Worm (Caenorhabditis elegans) whole organism, late embryonic: Measurements from ENCODE around the gene ugt-34.

ENCODE experiments used
- C08G9.2 ChIP-seq: sonication (generic microtip); optimal IDR thresholded peaks from 2 replicates; lab custom pipeline; 2016; ENCODE audit warnings: mild to moderate bottlenecking, missing genetic modification characterization, moderate library complexity, missing compliant biosample characterization
- C38D4.7 ChIP-seq: fragments of 200-800 bp; sonication (Bioruptor generic); optimal IDR thresholded peaks from 2 replicates; lab custom pipeline; 2018; ENCODE audit warnings: mild to moderate bottlenecking, missing genetic modification characterization, moderate library complexity, missing compliant biosample characterization
- K09A11.1 ChIP-seq: sonication (generic microtip); optimal IDR thresholded peaks from 2 replicates; lab custom pipeline; 2017; ENCODE audit warnings: antibody characterized with exemption, mild to moderate bottlenecking, missing genetic modification characterization, missing compliant biosample characterization; ENCODE audit not compliant: insufficient read depth
- Y22D7AL.16 ChIP-seq: sonication (generic microtip); optimal IDR thresholded peaks from 2 replicates; lab custom pipeline; 2016; ENCODE audit warnings: missing genetic modification characterization, missing compliant biosample characterization
- ahr-1 ChIP-seq: sonication (generic microtip); optimal IDR thresholded peaks from 2 replicates; lab custom pipeline; 2016; ENCODE audit warnings: missing genetic modification characterization, missing compliant biosample characterization
- ceh-19 ChIP-seq: fragments of 200-800 bp; sonication (Bioruptor generic); optimal IDR thresholded peaks from 2 replicates; lab custom pipeline; 2018; ENCODE audit warnings: mild to moderate bottlenecking, missing genetic modification characterization, missing compliant biosample characterization
- ceh-2 ChIP-seq: sonication (generic microtip); optimal IDR thresholded peaks from 2 replicates; lab custom pipeline; 2016; ENCODE audit warnings: missing genotype, missing genetic modification characterization, missing compliant biosample characterization
- ceh-30 ChIP-seq: fragments of 150-350 bp; optimal IDR thresholded peaks from 2 replicates; lab custom pipeline; 2014; ENCODE audit warnings: missing biosample characterization, missing genetic modification characterization
- ceh-45 ChIP-seq: fragments of 200-800 bp; sonication (Bioruptor generic); IDR thresholded peaks from 2 replicates; pipeline ENCODE4 v1.3.6; 2022; ENCODE audit warnings: missing genetic modification reagents, missing genetic modification characterization, missing compliant biosample characterization
- ceh-6 ChIP-seq: fragments of 200-800 bp; sonication (Bioruptor generic); optimal IDR thresholded peaks from 2 replicates; lab custom pipeline; 2018; ENCODE audit warnings: mild to moderate bottlenecking, missing genetic modification characterization, missing compliant biosample characterization
- ceh-9 ChIP-seq: sonication (generic microtip); optimal IDR thresholded peaks from 2 replicates; lab custom pipeline; 2016; ENCODE audit warnings: mild to moderate bottlenecking, missing genetic modification characterization, inconsistent platforms, missing compliant biosample characterization
- dmd-4 ChIP-seq: sonication (generic microtip); optimal IDR thresholded peaks from 2 replicates; lab custom pipeline; 2016; ENCODE audit warnings: borderline replicate concordance, missing genetic modification characterization, missing compliant biosample characterization
- elt-2 ChIP-seq: sonication (generic microtip); optimal IDR thresholded peaks from 2 replicates; lab custom pipeline; 2016; ENCODE audit warnings: missing genetic modification reagents, missing genetic modification characterization, missing compliant biosample characterization
- elt-4 ChIP-seq: sonication (generic microtip); optimal IDR thresholded peaks from 2 replicates; lab custom pipeline; 2016; ENCODE audit warnings: missing genetic modification characterization, missing compliant biosample characterization
- eyg-1 ChIP-seq: sonication (generic microtip); optimal IDR thresholded peaks from 2 replicates; lab custom pipeline; 2016; ENCODE audit warnings: missing genotype, missing genetic modification characterization, missing compliant biosample characterization
- fax-1 ChIP-seq: sonication (generic microtip); optimal IDR thresholded peaks from 2 replicates; lab custom pipeline; 2016; ENCODE audit warnings: missing genotype, missing genetic modification characterization, missing compliant biosample characterization
- hlh-13 ChIP-seq: fragments of 200-800 bp; sonication (Bioruptor generic); optimal IDR thresholded peaks from 2 replicates; lab custom pipeline; 2018; ENCODE audit warnings: mild to moderate bottlenecking, missing genetic modification characterization, missing compliant biosample characterization
- hlh-30 ChIP-seq: sonication (generic microtip); optimal IDR thresholded peaks from 2 replicates; lab custom pipeline; 2017; ENCODE audit warnings: antibody characterized with exemption, missing genetic modification characterization, missing compliant biosample characterization; ENCODE audit not compliant: insufficient read depth
- lin-11 ChIP-seq: fragments of 200-800 bp; sonication (Bioruptor generic); optimal IDR thresholded peaks from 2 replicates; lab custom pipeline; 2018; ENCODE audit warnings: mild to moderate bottlenecking, missing genetic modification characterization, missing compliant biosample characterization
- mec-3 ChIP-seq: sonication (generic microtip); optimal IDR thresholded peaks from 2 replicates; lab custom pipeline; 2016; ENCODE audit warnings: borderline replicate concordance, missing genetic modification characterization, missing compliant biosample characterization
- nfya-1 ChIP-seq: sonication (generic microtip); optimal IDR thresholded peaks from 2 replicates; lab custom pipeline; 2017; ENCODE audit warnings: missing genetic modification characterization, mild to moderate bottlenecking, missing compliant biosample characterization, antibody characterized with exemption, moderate library complexity
- npax-4 ChIP-seq: sonication (generic microtip); optimal IDR thresholded peaks from 2 replicates; lab custom pipeline; 2016; ENCODE audit warnings: missing genetic modification characterization, missing compliant biosample characterization
- odd-2 ChIP-seq: sonication (generic microtip); optimal IDR thresholded peaks from 2 replicates; lab custom pipeline; 2017; ENCODE audit warnings: antibody characterized with exemption, mild to moderate bottlenecking, missing genetic modification characterization, missing compliant biosample characterization
- pat-9 ChIP-seq: fragments of 200-800 bp; sonication (Bioruptor generic); optimal IDR thresholded peaks from 2 replicates; lab custom pipeline; 2018; ENCODE audit warnings: mild to moderate bottlenecking, missing genetic modification characterization, moderate library complexity, missing compliant biosample characterization
- pax-1 ChIP-seq: fragments of 150-350 bp; optimal IDR thresholded peaks from 2 replicates; lab custom pipeline; 2014; ENCODE audit warnings: missing biosample characterization, missing genetic modification characterization
- pha-2 ChIP-seq: sonication (generic microtip); optimal IDR thresholded peaks from 2 replicates; lab custom pipeline; 2017; ENCODE audit warnings: mild to moderate bottlenecking, missing genetic modification characterization, missing compliant biosample characterization
- pha-4 ChIP-seq: fragments of 150-350 bp; optimal IDR thresholded peaks from 2 replicates; lab custom pipeline; 2018; ENCODE audit warnings: missing biosample characterization, missing genetic modification reagents, missing genetic modification characterization
- ref-2 ChIP-seq: sonication (generic microtip); optimal IDR thresholded peaks from 2 replicates; lab custom pipeline; 2016; ENCODE audit warnings: missing genetic modification characterization, missing compliant biosample characterization
- sox-4 ChIP-seq: sonication (generic microtip); optimal IDR thresholded peaks from 2 replicates; lab custom pipeline; 2017; ENCODE audit warnings: mild to moderate bottlenecking, missing genetic modification characterization, inconsistent platforms, missing compliant biosample characterization
- tbx-2 ChIP-seq: sonication (generic microtip); optimal IDR thresholded peaks from 2 replicates; lab custom pipeline; 2016; ENCODE audit warnings: missing genetic modification characterization, missing compliant biosample characterization
- tbx-7 ChIP-seq: sonication (generic microtip); optimal IDR thresholded peaks from 2 replicates; lab custom pipeline; 2016; ENCODE audit warnings: missing genotype, missing genetic modification characterization, missing compliant biosample characterization
- ttx-3 ChIP-seq: sonication (generic microtip); optimal IDR thresholded peaks from 2 replicates; lab custom pipeline; 2016; ENCODE audit warnings: missing genetic modification reagents, missing genetic modification characterization, missing compliant biosample characterization
- unc-3 ChIP-seq, 2 experiments: fragments of 200-800 bp in 1 of 2; sonication (Bioruptor generic) in 1 of 2; sonication (generic microtip) in 1 of 2; conservative IDR thresholded peaks in 1 of 2; optimal IDR thresholded peaks in 1 of 2; 2 replicates each; pipeline versions ENCODE4 v1.3.6 to Lab custom; 2016 to 2022; ENCODE audit warnings: missing compliant biosample characterization in 2 of 2, missing genetic modification characterization in 2 of 2, missing genetic modification reagents in 1 of 2
- unc-55 ChIP-seq: sonication (generic microtip); optimal IDR thresholded peaks from 2 replicates; lab custom pipeline; 2017; ENCODE audit warnings: missing biosample characterization, missing genetic modification reagents, missing genetic modification characterization
- unc-86 ChIP-seq: sonication (generic microtip); optimal IDR thresholded peaks from 2 replicates; lab custom pipeline; 2016; ENCODE audit warnings: missing genetic modification characterization, missing compliant biosample characterization
- zip-5 ChIP-seq: sonication (generic microtip); optimal IDR thresholded peaks from 2 replicates; lab custom pipeline; 2016; ENCODE audit warnings: missing genetic modification characterization, missing compliant biosample characterization
- ztf-16 ChIP-seq: sonication (generic microtip); optimal IDR thresholded peaks from 2 replicates; lab custom pipeline; 2017; ENCODE audit warnings: missing genetic modification characterization, missing compliant biosample characterization

ugt-34 gene

ce11 chrV:10691313-10691712 is 34.5 kb upstream of the ugt-34 start:
- no peak for TF ChIP-seq C38D4.7 (GFP tag; lab: Kevin White, UChicago)
- TF ChIP-seq ztf-16 (tag; lab: Kevin White, UChicago), result no peak
- no peak for TF ChIP-seq mec-3 (tag; lab: Kevin White, UChicago)
- no peak for TF ChIP-seq sox-4 (tag; lab: Kevin White, UChicago)
- no peak for TF ChIP-seq pha-2
- TF ChIP-seq ttx-3 (tag; lab: Kevin White, UChicago), result no peak
- TF ChIP-seq fax-1 (tag; lab: Kevin White, UChicago), result no peak
- no peak for TF ChIP-seq pax-1 (tag; lab: Kevin White, UChicago)
- TF ChIP-seq C08G9.2 (tag; lab: Kevin White, UChicago), result no peak
- no peak for TF ChIP-seq ceh-30 (tag; lab: Kevin White, UChicago)
- TF ChIP-seq ahr-1 (tag; lab: Kevin White, UChicago), result no peak
- TF ChIP-seq nfya-1 (tag; lab: Kevin White, UChicago), result no peak
- TF ChIP-seq zip-5, result no peak
- no peak for TF ChIP-seq Y22D7AL.16 (tag; lab: Kevin White, UChicago)
- TF ChIP-seq ref-2 (tag; lab: Kevin White, UChicago), result no peak
- no peak for TF ChIP-seq ceh-45
- TF ChIP-seq npax-4, result no peak

ce11 chrV:10687601-10688000 is 30.8 kb upstream of the ugt-34 start, which contains the start of gene F29F11.20:
TSS of gene F29F11.20 (plus strand) at chrV:10687901.
- TF ChIP-seq unc-86 (tag; lab: Kevin White, UChicago) (no peak), unc-3 (GFP tag; conservative IDR thresholded peaks at IDR 0.05; lab: Robert Waterston, UW) (no peak), unc-3 (tag; optimal IDR thresholded peaks at IDR 0.05; lab: Kevin White, UChicago) (no peak), ceh-9 (tag; lab: Kevin White, UChicago) (no peak), pha-4 (tag; lab: Kevin White, UChicago) (no peak), ceh-19 (no peak), ahr-1 (tag; lab: Kevin White, UChicago) (no peak), hlh-13 (GFP tag; lab: Kevin White, UChicago) (no peak), C38D4.7 (GFP tag; lab: Kevin White, UChicago) (no peak)

ce11 chrV:10684748-10685147 is 28.0 kb upstream of the ugt-34 start:
- TF ChIP-seq ceh-2 (tag; lab: Kevin White, UChicago) (no peak), unc-55 (GFP tag; lab: Kevin White, UChicago) (no peak), hlh-13 (GFP tag; lab: Kevin White, UChicago) (no peak), ceh-6 (GFP tag; lab: Kevin White, UChicago) (no peak), ttx-3 (tag; lab: Kevin White, UChicago) (no peak), Y22D7AL.16 (tag; lab: Kevin White, UChicago) (no peak), odd-2 (no peak), dmd-4 (tag; lab: Kevin White, UChicago) (no peak), tbx-7 (tag; lab: Kevin White, UChicago) (no peak), npax-4 (no peak), ahr-1 (tag; lab: Kevin White, UChicago) (no peak), eyg-1 (no peak), lin-11 (tag; lab: Kevin White, UChicago) (no peak), elt-2 (no peak), tbx-2 (tag; lab: Kevin White, UChicago) (no peak), pha-4 (tag; lab: Kevin White, UChicago) (no peak), pat-9 (no peak), hlh-30 (no peak), unc-86 (tag; lab: Kevin White, UChicago) (no peak)
- TF ChIP-seq, all 69 proteins: peak for 0

ce11 chrV:10683458-10683857 is 26.7 kb upstream of the ugt-34 start:
- TF ChIP-seq ceh-30 (tag; lab: Kevin White, UChicago) (no peak), odd-2 (no peak), ceh-19 (no peak), elt-4 (tag; lab: Kevin White, UChicago) (no peak), mec-3 (tag; lab: Kevin White, UChicago) (no peak), dmd-4 (tag; lab: Kevin White, UChicago) (no peak), nfya-1 (tag; lab: Kevin White, UChicago) (no peak), K09A11.1 (tag; lab: Kevin White, UChicago) (no peak), ceh-6 (GFP tag; lab: Kevin White, UChicago) (no peak)
- TF ChIP-seq, all 69 proteins: peak for 0
